Worm (Caenorhabditis elegans) whole organism, L4 larva: ENCODE measurements around the gene F53F1.2.

Experiments used
- F26F4.8 ChIP-seq: fragments of 200-800 bp; sonication (Bioruptor generic); conservative IDR thresholded peaks from 2 replicates; pipeline ENCODE4 v1.3.6; 2022; ENCODE audit warnings: missing genetic modification characterization, missing compliant biosample characterization
- F49E8.2 ChIP-seq: sonication (generic microtip); optimal IDR thresholded peaks from 2 replicates; lab custom pipeline; 2016; ENCODE audit warnings: missing compliant biosample characterization, mild to moderate bottlenecking, missing genetic modification characterization, borderline replicate concordance
- T26A8.4 ChIP-seq: fragments of 200-800 bp; sonication (Bioruptor generic); IDR thresholded peaks from 2 replicates; pipeline ENCODE4 v1.3.6; 2022; ENCODE audit warnings: missing genetic modification characterization, missing compliant biosample characterization
- Y105C5A.15 ChIP-seq: fragments of 200-800 bp; sonication (Bioruptor generic); IDR thresholded peaks from 2 replicates; pipeline ENCODE4 v1.3.6; 2022; ENCODE audit warnings: missing genetic modification characterization, missing compliant biosample characterization
- ZK546.5 ChIP-seq, 2 experiments: sonication (generic microtip); optimal IDR thresholded peaks; 2 replicates each; lab custom pipeline; 2017; ENCODE audit warnings: missing biosample characterization in 2 of 2, missing genetic modification characterization in 2 of 2
- aha-1 ChIP-seq: fragments of 150-350 bp; peaks from one replicate; lab custom pipeline; 2014; ENCODE audit warnings: missing biosample characterization, missing genetic modification characterization
- aly-2 ChIP-seq: sonication (generic microtip); optimal IDR thresholded peaks from 2 replicates; lab custom pipeline; 2018; ENCODE audit warnings: missing biosample characterization, missing genetic modification characterization
- ceh-20 ChIP-seq: fragments of 200-800 bp; sonication (Bioruptor generic); IDR thresholded peaks from 2 replicates; pipeline ENCODE4 v1.3.6; 2022; ENCODE audit warnings: missing genetic modification reagents, missing genetic modification characterization, missing compliant biosample characterization
- ceh-44 ChIP-seq: fragments of 200-800 bp; sonication (Bioruptor generic); IDR thresholded peaks from 2 replicates; pipeline ENCODE4 v1.3.6; 2022; ENCODE audit warnings: missing genetic modification reagents, missing genetic modification characterization, missing compliant biosample characterization
- ceh-62 ChIP-seq: sonication (generic microtip); optimal IDR thresholded peaks from 2 replicates; lab custom pipeline; 2017; ENCODE audit warnings: missing biosample characterization, missing genetic modification characterization
- cey-2 ChIP-seq: sonication (generic microtip); optimal IDR thresholded peaks from 3 replicates; lab custom pipeline; 2017; ENCODE audit warnings: missing genetic modification characterization, mild to moderate bottlenecking, missing compliant biosample characterization, antibody characterized with exemption, borderline replicate concordance; ENCODE audit not compliant: insufficient read depth
- ctbp-1 ChIP-seq: fragments of 200-800 bp; sonication (Bioruptor generic); IDR thresholded peaks from 2 replicates; pipeline ENCODE4 v1.3.6; 2022; ENCODE audit warnings: missing genetic modification reagents, missing genetic modification characterization, missing compliant biosample characterization
- dmd-8 ChIP-seq: fragments of 200-800 bp; sonication (Bioruptor generic); IDR thresholded peaks from 2 replicates; pipeline ENCODE4 v1.3.6; 2022; ENCODE audit warnings: missing genetic modification characterization, missing compliant biosample characterization
- dmd-9 ChIP-seq: fragments of 200-800 bp; sonication (Bioruptor generic); IDR thresholded peaks from 2 replicates; pipeline ENCODE4 v1.3.6; 2022; ENCODE audit warnings: missing genetic modification reagents, missing genetic modification characterization, missing compliant biosample characterization
- dpl-1 ChIP-seq: fragments of 150-350 bp; optimal IDR thresholded peaks from 2 replicates; lab custom pipeline; 2014; ENCODE audit warnings: missing biosample characterization, missing genetic modification reagents, missing genetic modification characterization
- egl-43 ChIP-seq: fragments of 200-800 bp; sonication (Bioruptor generic); IDR thresholded peaks from 2 replicates; pipeline ENCODE4 v1.3.6; 2022; ENCODE audit warnings: missing genetic modification reagents, missing genetic modification characterization, missing compliant biosample characterization
- fos-1 ChIP-seq: fragments of 150-350 bp; optimal IDR thresholded peaks from 2 replicates; lab custom pipeline; 2014; ENCODE audit warnings: missing biosample characterization, missing genetic modification characterization
- gei-8 ChIP-seq: fragments of 200-800 bp; sonication (Bioruptor generic); optimal IDR thresholded peaks from 2 replicates; lab custom pipeline; 2018; ENCODE audit warnings: mild to moderate bottlenecking, missing genetic modification characterization, missing compliant biosample characterization
- hif-1 ChIP-seq, 2 experiments: sonication (generic microtip); optimal IDR thresholded peaks; 2 replicates each; lab custom pipeline; 2016 to 2017; ENCODE audit warnings: missing compliant biosample characterization in 2 of 2, missing genetic modification characterization in 2 of 2, missing genetic modification reagents in 2 of 2, missing genotype in 2 of 2, mild to moderate bottlenecking in 1 of 2
- hlh-11 ChIP-seq: fragments of 200-800 bp; sonication (Bioruptor generic); optimal IDR thresholded peaks from 2 replicates; lab custom pipeline; 2018; ENCODE audit warnings: mild to moderate bottlenecking, missing genetic modification characterization, missing compliant biosample characterization
- jun-1 ChIP-seq: fragments of 150-350 bp; optimal IDR thresholded peaks from 2 replicates; lab custom pipeline; 2014; ENCODE audit warnings: missing biosample characterization, missing genetic modification reagents, missing genetic modification characterization
- lin-13 ChIP-seq: fragments of 150-350 bp; optimal IDR thresholded peaks from 2 replicates; lab custom pipeline; 2014; ENCODE audit warnings: missing biosample characterization, missing genetic modification reagents, missing genetic modification characterization
- lin-15B ChIP-seq: fragments of 150-350 bp; sonication (generic microtip); optimal IDR thresholded peaks from 3 replicates; lab custom pipeline; 2014; ENCODE audit warnings: missing biosample characterization, missing genetic modification characterization
- lin-38 ChIP-seq: fragments of 200-800 bp; sonication (Bioruptor generic); IDR thresholded peaks from 2 replicates; pipeline ENCODE4 v1.3.6; 2022; ENCODE audit warnings: missing genetic modification reagents, missing genetic modification characterization, missing compliant biosample characterization
- lir-3 ChIP-seq: sonication (generic microtip); optimal IDR thresholded peaks from 2 replicates; lab custom pipeline; 2016; ENCODE audit warnings: mild to moderate bottlenecking, missing genetic modification characterization, missing compliant biosample characterization
- mep-1 ChIP-seq: fragments of 150-350 bp; sonication (generic microtip); optimal IDR thresholded peaks from 3 replicates; lab custom pipeline; 2014; ENCODE audit warnings: missing biosample characterization, missing genetic modification characterization
- mes-2 ChIP-seq: sonication (generic microtip); optimal IDR thresholded peaks from 2 replicates; lab custom pipeline; 2016; ENCODE audit warnings: missing genotype, mild to moderate bottlenecking, missing genetic modification characterization, missing compliant biosample characterization; ENCODE audit not compliant: poor library complexity, severe bottlenecking
- mxl-2 ChIP-seq: fragments of 200-800 bp; sonication (Bioruptor generic); conservative IDR thresholded peaks from 2 replicates; pipeline ENCODE4 v1.3.6; 2022; ENCODE audit warnings: missing genetic modification reagents, missing genetic modification characterization, missing compliant biosample characterization
- mxl-3 ChIP-seq: fragments of 200-800 bp; sonication (Bioruptor generic); optimal IDR thresholded peaks from 2 replicates; lab custom pipeline; 2018; ENCODE audit warnings: mild to moderate bottlenecking, missing genetic modification characterization, missing compliant biosample characterization
- nhr-111 ChIP-seq: fragments of 200-800 bp; sonication (Bioruptor generic); optimal IDR thresholded peaks from 2 replicates; lab custom pipeline; 2018; ENCODE audit warnings: mild to moderate bottlenecking, missing genetic modification characterization, missing compliant biosample characterization
- nhr-237 ChIP-seq: sonication (generic microtip); optimal IDR thresholded peaks from 2 replicates; lab custom pipeline; 2017; ENCODE audit warnings: missing biosample characterization, missing genetic modification characterization
- nhr-41 ChIP-seq: fragments of 200-800 bp; sonication (Bioruptor generic); IDR thresholded peaks from 2 replicates; pipeline ENCODE4 v1.3.6; 2022; ENCODE audit warnings: missing genetic modification reagents, missing genetic modification characterization, missing compliant biosample characterization
- nhr-48 ChIP-seq: sonication (generic microtip); optimal IDR thresholded peaks from 2 replicates; lab custom pipeline; 2016; ENCODE audit warnings: mild to moderate bottlenecking, missing genetic modification characterization, missing compliant biosample characterization
- nhr-6 ChIP-seq: fragments of 150-350 bp; optimal IDR thresholded peaks from 2 replicates; lab custom pipeline; 2014; ENCODE audit warnings: missing biosample characterization, missing genetic modification characterization
- pha-4 ChIP-seq, 2 experiments: fragments of 150-350 bp in 1 of 2; fragments of 200-800 bp in 1 of 2; sonication (Bioruptor generic) in 1 of 2; IDR thresholded peaks in 1 of 2; optimal IDR thresholded peaks in 1 of 2; 2 replicates each; pipeline versions ENCODE4 v1.3.6 to Lab custom; 2014 to 2022; ENCODE audit warnings: missing genetic modification characterization in 2 of 2, missing genetic modification reagents in 2 of 2, missing biosample characterization in 1 of 2, missing compliant biosample characterization in 1 of 2
- php-3 ChIP-seq: fragments of 200-800 bp; sonication (Bioruptor generic); IDR thresholded peaks from 2 replicates; pipeline ENCODE4 v1.3.6; 2022; ENCODE audit warnings: missing genetic modification reagents, missing genetic modification characterization, missing compliant biosample characterization
- rbr-2 ChIP-seq: sonication (generic microtip); optimal IDR thresholded peaks from 2 replicates; lab custom pipeline; 2016; ENCODE audit warnings: missing genotype, missing genetic modification characterization, missing compliant biosample characterization
- spr-1 ChIP-seq: sonication (generic microtip); optimal IDR thresholded peaks from 2 replicates; lab custom pipeline; 2016; ENCODE audit warnings: mild to moderate bottlenecking, missing genetic modification characterization, missing compliant biosample characterization
- tag-97 ChIP-seq: fragments of 200-800 bp; sonication (Bioruptor generic); IDR thresholded peaks from 2 replicates; pipeline ENCODE4 v1.3.6; 2022; ENCODE audit warnings: missing genetic modification characterization, missing compliant biosample characterization
- unc-39 ChIP-seq: sonication (generic microtip); optimal IDR thresholded peaks from 2 replicates; lab custom pipeline; 2017; ENCODE audit warnings: missing biosample characterization, missing genetic modification characterization
- unc-62 ChIP-seq, 3 experiments: fragments of 150-350 bp in 1 of 3; sonication (generic microtip); optimal IDR thresholded peaks in 2 of 3; peaks in 1 of 3; 1 replicate in 1 of 3; 2 replicates in 2 of 3; lab custom pipeline; 2014 to 2017; ENCODE audit warnings: missing biosample characterization in 3 of 3, missing genetic modification characterization in 3 of 3, missing genetic modification reagents in 3 of 3, missing genotype in 1 of 3
- zfp-2 ChIP-seq: sonication (generic microtip); optimal IDR thresholded peaks from 2 replicates; lab custom pipeline; 2016; ENCODE audit warnings: mild to moderate bottlenecking, missing genetic modification characterization, missing compliant biosample characterization
- zfp-3 ChIP-seq: fragments of 200-800 bp; sonication (Bioruptor generic); conservative IDR thresholded peaks from 2 replicates; pipeline ENCODE4 v1.3.6; 2022; ENCODE audit warnings: missing genetic modification reagents, missing genetic modification characterization, missing compliant biosample characterization
- zip-11 ChIP-seq: fragments of 200-800 bp; sonication (Bioruptor generic); IDR thresholded peaks from 2 replicates; pipeline ENCODE4 v1.3.6; 2022; ENCODE audit warnings: missing genetic modification characterization, missing compliant biosample characterization

The F53F1.2 gene

ce11 chrV:13409089-13409488 lies 2.5 kb downstream of the F53F1.2 start (continued):
- TF ChIP-seq unc-62 (GFP tag; optimal IDR thresholded peaks at IDR 0.05 in 1 of 2; lab: Kevin White, UChicago) (no peak), unc-62 (tag; optimal IDR thresholded peaks at IDR 0.05; lab: Kevin White, UChicago) (no peak), aly-2 (tag; lab: Kevin White, UChicago) (no peak), mes-2 (tag; lab: Kevin White, UChicago) (peak; percentile 90), gei-8 (no peak), rbr-2 (tag; lab: Kevin White, UChicago) (no peak), nhr-111 (GFP tag; lab: Kevin White, UChicago) (no peak), mxl-2 (GFP tag; lab: Robert Waterston, UW) (no peak), aha-1 (tag; lab: Kevin White, UChicago) (peak; percentile 70), zfp-3 (GFP tag; lab: Robert Waterston, UW) (no peak), dmd-8 (GFP tag; lab: Robert Waterston, UW) (no peak), zfp-2 (tag; lab: Kevin White, UChicago) (no peak), fos-1 (no peak), egl-43 (GFP tag; lab: Robert Waterston, UW) (no peak), unc-39 (no peak), ZK546.5 (tag; optimal IDR thresholded peaks at IDR 0.05; lab: Kevin White, UChicago) (no peak), F26F4.8 (no peak), tag-97 (GFP tag; lab: Robert Waterston, UW) (no peak), T26A8.4 (GFP tag; lab: Robert Waterston, UW) (no peak), hif-1 (tag; optimal IDR thresholded peaks at IDR 0.05; lab: Kevin White, UChicago) (peak in 1 of 2 experiments; percentile 1), hlh-11 (tag; lab: Kevin White, UChicago) (no peak)

ce11 chrV:13410688-13411087 lies 4.1 kb downstream of the F53F1.2 start, which contains the start of gene F53F1.4:
F53F1.4 (plus strand) TSS chrV:13411077.
- TF ChIP-seq nhr-48 (tag; lab: Kevin White, UChicago), result peak; percentile 40
- peak; percentile 19 for TF ChIP-seq hlh-11 (tag; lab: Kevin White, UChicago)
- no peak for TF ChIP-seq cey-2 (tag; lab: Kevin White, UChicago)
- peak; percentile 74 for TF ChIP-seq mxl-3 (GFP tag; lab: Kevin White, UChicago)
- TF ChIP-seq ceh-62 (tag; lab: Kevin White, UChicago), result no peak
- no peak for TF ChIP-seq jun-1
- TF ChIP-seq, all 104 proteins: peak for 3

ce11 chrV:13411225-13411991 lies 4.8 kb downstream of the F53F1.2 start:
- TF ChIP-seq ceh-44 (no peak), fos-1 (no peak), pha-4 (GFP tag; IDR thresholded peaks at IDR 0.05; lab: Robert Waterston, UW) (no peak), pha-4 (tag; optimal IDR thresholded peaks at IDR 0.05; lab: Kevin White, UChicago) (no peak), dmd-9 (GFP tag; lab: Robert Waterston, UW) (no peak), Y105C5A.15 (GFP tag; lab: Robert Waterston, UW) (no peak), egl-43 (GFP tag; lab: Robert Waterston, UW) (peak; percentile 75; the same call in 1 of the 2 replicates), nhr-6 (tag; lab: Kevin White, UChicago) (peak; percentile 9), zfp-2 (tag; lab: Kevin White, UChicago) (no peak), spr-1 (peak; percentile 36), lin-13 (GFP tag; lab: Kevin White, UChicago) (peak; percentile 38), lir-3 (tag; lab: Kevin White, UChicago) (no peak), nhr-41 (GFP tag; lab: Robert Waterston, UW) (no peak), unc-62 (GFP tag; optimal IDR thresholded peaks at IDR 0.05 in 1 of 2; lab: Kevin White, UChicago) (peak in 1 of 2 experiments; percentile 76), unc-62 (tag; optimal IDR thresholded peaks at IDR 0.05; lab: Kevin White, UChicago) (no peak), ctbp-1 (GFP tag; lab: Robert Waterston, UW) (0 out of 2 replicates have a peak, but pooled peaks have one; percentile 40), F49E8.2 (tag; lab: Kevin White, UChicago) (no peak), dpl-1 (GFP tag; lab: Kevin White, UChicago) (no peak), nhr-237 (tag; lab: Kevin White, UChicago) (no peak), lin-38 (GFP tag; lab: Robert Waterston, UW) (peak; percentile 12; the same call in 1 of the 2 replicates), T26A8.4 (GFP tag; lab: Robert Waterston, UW) (peak; percentile 47; the same call in 1 of the 2 replicates), lin-15B (tag; lab: Kevin White, UChicago) (no peak), mep-1 (tag; lab: Kevin White, UChicago) (peak; percentile 17), php-3 (GFP tag; lab: Robert Waterston, UW) (no peak), hif-1 (tag; optimal IDR thresholded peaks at IDR 0.05; lab: Kevin White, UChicago) (no peak), ceh-20 (GFP tag; lab: Robert Waterston, UW) (no peak; the same call in 1 of the 2 replicates), zip-11 (no peak), F26F4.8 (no peak)
